Fruit fly (Drosophila melanogaster) whole organism, embryonic: ENCODE measurements around the gene CG44303.

ENCODE experiments used
- Ada2b ChIP-seq: fragments of 200-800 bp; sonication (Bioruptor generic); IDR thresholded peaks from 2 replicates; pipeline ENCODE4 v1.3.6; 2022; ENCODE audit warnings: missing biosample characterization, missing genetic modification characterization
- Aef1 ChIP-seq: fragments of 200-800 bp; sonication (Bioruptor generic); IDR thresholded peaks from 3 replicates; pipeline ENCODE4 v1.3.6; 2022; ENCODE audit warnings: missing biosample characterization, missing genetic modification characterization
- CG11093 ChIP-seq: fragments of 200-800 bp; sonication (Bioruptor generic); IDR thresholded peaks from 3 replicates; pipeline ENCODE4 v1.3.6; 2022; ENCODE audit warnings: missing biosample characterization, missing genetic modification characterization
- CG12155 ChIP-seq: fragments of 200-800 bp; sonication (Bioruptor generic); optimal IDR thresholded peaks from 3 replicates; lab custom pipeline; 2016; ENCODE audit warnings: missing biosample characterization, missing genetic modification characterization
- CG12769 ChIP-seq: fragments of 200-800 bp; sonication (Bioruptor generic); optimal IDR thresholded peaks from 2 replicates; lab custom pipeline; 2019; ENCODE audit warnings: missing biosample characterization, mild to moderate bottlenecking, missing genetic modification characterization, moderate library complexity
- CG13123 ChIP-seq: fragments of 200-800 bp; sonication (Bioruptor generic); optimal IDR thresholded peaks from 2 replicates; lab custom pipeline; 2016; ENCODE audit warnings: missing biosample characterization, missing genetic modification characterization
- CG14860 ChIP-seq: fragments of 200-800 bp; sonication (Bioruptor generic); IDR thresholded peaks from 3 replicates; pipeline ENCODE4 v1.3.6; 2022; ENCODE audit warnings: missing biosample characterization, missing genetic modification characterization; ENCODE audit not compliant: partially characterized antibody
- CG16779 ChIP-seq: fragments of 200-800 bp; sonication (Bioruptor generic); IDR thresholded peaks from 2 replicates; pipeline ENCODE4 v1.3.6; 2022; ENCODE audit warnings: missing biosample characterization, missing genetic modification characterization
- CG16863 ChIP-seq: fragments of 200-800 bp; sonication (Bioruptor generic); optimal IDR thresholded peaks from 3 replicates; lab custom pipeline; 2016; ENCODE audit warnings: missing biosample characterization, missing genetic modification characterization
- CG18476 ChIP-seq: fragments of 200-800 bp; sonication (Bioruptor generic); optimal IDR thresholded peaks from 2 replicates; lab custom pipeline; 2016; ENCODE audit warnings: missing biosample characterization, mild to moderate bottlenecking, missing genetic modification characterization
- CG30403 ChIP-seq: fragments of 200-800 bp; sonication (Bioruptor generic); optimal IDR thresholded peaks from 3 replicates; lab custom pipeline; 2016; ENCODE audit warnings: missing biosample characterization, missing genetic modification characterization
- CG6765 ChIP-seq: fragments of 200-800 bp; sonication (Bioruptor generic); optimal IDR thresholded peaks from 3 replicates; lab custom pipeline; 2017; ENCODE audit warnings: missing biosample characterization, mild to moderate bottlenecking, missing genetic modification characterization
- CG6813 ChIP-seq: fragments of 200-800 bp; sonication (Bioruptor generic); optimal IDR thresholded peaks from 2 replicates; lab custom pipeline; 2017; ENCODE audit warnings: missing biosample characterization, missing genetic modification characterization, mild to moderate bottlenecking, moderate library complexity, missing genetic modification reagents
- CrebB ChIP-seq: fragments of 200-800 bp; sonication (Bioruptor generic); optimal IDR thresholded peaks from 3 replicates; lab custom pipeline; 2018; ENCODE audit warnings: missing biosample characterization, mild to moderate bottlenecking, missing genetic modification characterization
- GATAe ChIP-seq: fragments of 200-800 bp; sonication (Bioruptor generic); conservative IDR thresholded peaks from 2 replicates; pipeline ENCODE4 v1.3.6; 2022; ENCODE audit warnings: missing biosample characterization, missing genetic modification characterization
- Gug ChIP-seq: fragments of 200-800 bp; sonication (Bioruptor generic); IDR thresholded peaks from 4 replicates; pipeline ENCODE4 v1.3.6; 2022; ENCODE audit warnings: missing biosample characterization, missing genetic modification characterization
- HLH54F ChIP-seq: fragments of 200-800 bp; sonication (Bioruptor generic); optimal IDR thresholded peaks from 3 replicates; lab custom pipeline; 2016; ENCODE audit warnings: missing biosample characterization, missing genetic modification characterization
- Hr3 ChIP-seq: fragments of 200-800 bp; sonication (Bioruptor generic); optimal IDR thresholded peaks from 3 replicates; lab custom pipeline; 2016; ENCODE audit warnings: missing biosample characterization, missing genetic modification characterization
- Lhr ChIP-seq: fragments of 200-800 bp; sonication (Bioruptor generic); optimal IDR thresholded peaks from 3 replicates; lab custom pipeline; 2017; ENCODE audit warnings: mild to moderate bottlenecking, missing biosample characterization, missing genetic modification reagents, missing genetic modification characterization
- NC2α ChIP-seq: fragments of 200-800 bp; sonication (Bioruptor generic); optimal IDR thresholded peaks from 2 replicates; lab custom pipeline; 2016; ENCODE audit warnings: missing biosample characterization, missing genetic modification characterization
- NFAT ChIP-seq: fragments of 200-800 bp; sonication (Bioruptor generic); IDR thresholded peaks from 2 replicates; pipeline ENCODE4 v1.3.6; 2022; ENCODE audit warnings: missing biosample characterization, missing genetic modification characterization
- Optix ChIP-seq: fragments of 200-800 bp; sonication (Bioruptor generic); IDR thresholded peaks from 3 replicates; pipeline ENCODE4 v1.3.6; 2022; ENCODE audit warnings: missing biosample characterization, missing genetic modification characterization
- Tbp ChIP-seq: fragments of >200 bp; optimal IDR thresholded peaks from 2 replicates; lab custom pipeline; 2018; ENCODE audit warnings: missing biosample characterization, missing genetic modification characterization
- Xrp1 ChIP-seq: fragments of 200-800 bp; sonication (Bioruptor generic); IDR thresholded peaks from 2 replicates; pipeline ENCODE4 v1.3.6; 2022; ENCODE audit warnings: missing biosample characterization, missing genetic modification characterization
- aop ChIP-seq: fragments of 200-800 bp; sonication (Bioruptor generic); IDR thresholded peaks from 2 replicates; pipeline ENCODE4 v1.3.6; 2022; ENCODE audit warnings: missing biosample characterization, missing genetic modification characterization
- ap ChIP-seq: fragments of 200-800 bp; sonication (Bioruptor generic); IDR thresholded peaks from 2 replicates; pipeline ENCODE4 v1.3.6; 2022; ENCODE audit warnings: missing biosample characterization, missing genetic modification characterization
- ase ChIP-seq: fragments of 200-800 bp; sonication (Bioruptor generic); IDR thresholded peaks from 3 replicates; pipeline ENCODE4 v1.3.6; 2022; ENCODE audit warnings: missing biosample characterization, missing genetic modification characterization
- ato ChIP-seq: fragments of 200-800 bp; sonication (Bioruptor generic); IDR thresholded peaks from 2 replicates; pipeline ENCODE4 v1.3.6; 2022; ENCODE audit warnings: missing biosample characterization, missing genetic modification characterization; ENCODE audit not compliant: partially characterized antibody
- bsh ChIP-seq, 2 experiments: fragments of 200-800 bp; sonication (Bioruptor generic); optimal IDR thresholded peaks; 2 replicates each; lab custom pipeline; 2017 to 2018; ENCODE audit warnings: mild to moderate bottlenecking in 2 of 2, missing biosample characterization in 2 of 2, missing genetic modification characterization in 2 of 2, moderate library complexity in 1 of 2
- cas ChIP-seq: fragments of 200-800 bp; sonication (Bioruptor generic); IDR thresholded peaks from 2 replicates; pipeline ENCODE4 v1.3.6; 2022; ENCODE audit warnings: missing biosample characterization, missing genetic modification characterization
- cg ChIP-seq: fragments of 200-800 bp; sonication (Bioruptor generic); optimal IDR thresholded peaks from 3 replicates; lab custom pipeline; 2019; ENCODE audit warnings: missing biosample characterization, mild to moderate bottlenecking, missing genetic modification characterization, moderate library complexity
- fd3F ChIP-seq: fragments of 200-800 bp; sonication (Bioruptor generic); optimal IDR thresholded peaks from 2 replicates; lab custom pipeline; 2018; ENCODE audit warnings: missing biosample characterization, mild to moderate bottlenecking, missing genetic modification characterization, moderate library complexity
- gcm ChIP-seq: fragments of 200-800 bp; sonication (Bioruptor generic); optimal IDR thresholded peaks from 2 replicates; lab custom pipeline; 2019; ENCODE audit warnings: missing biosample characterization, mild to moderate bottlenecking, missing genetic modification characterization, moderate library complexity
- grn ChIP-seq: fragments of 200-800 bp; sonication (Bioruptor generic); optimal IDR thresholded peaks from 3 replicates; lab custom pipeline; 2017; ENCODE audit warnings: missing biosample characterization, missing genetic modification characterization
- insv ChIP-seq, 2 experiments: fragments of 200-800 bp; sonication (Bioruptor generic); optimal IDR thresholded peaks; 3 replicates each; lab custom pipeline; 2016 to 2018; ENCODE audit warnings: missing biosample characterization in 2 of 2, missing genetic modification characterization in 2 of 2
- lola ChIP-seq, 3 experiments: fragments of >200 bp in 2 of 3; fragments of 200-800 bp in 1 of 3; sonication (Bioruptor generic) in 1 of 3; optimal IDR thresholded peaks; 2 replicates each; lab custom pipeline; 2017 to 2019; ENCODE audit warnings: missing biosample characterization in 3 of 3, missing genetic modification characterization in 3 of 3, mild to moderate bottlenecking in 1 of 3, moderate library complexity in 1 of 3
- luna ChIP-seq: fragments of 200-800 bp; sonication (Bioruptor generic); optimal IDR thresholded peaks from 2 replicates; lab custom pipeline; 2016; ENCODE audit warnings: missing biosample characterization, missing genetic modification characterization
- maf-S ChIP-seq: fragments of 200-800 bp; sonication (Bioruptor generic); optimal IDR thresholded peaks from 2 replicates; lab custom pipeline; 2016; ENCODE audit warnings: missing biosample characterization, missing genetic modification characterization
- nmo ChIP-seq: fragments of 200-800 bp; sonication (Bioruptor generic); optimal IDR thresholded peaks from 2 replicates; lab custom pipeline; 2018; ENCODE audit warnings: missing biosample characterization, mild to moderate bottlenecking, missing genetic modification characterization, moderate library complexity
- oc ChIP-seq: fragments of 200-800 bp; sonication (Bioruptor generic); optimal IDR thresholded peaks from 2 replicates; lab custom pipeline; 2018; ENCODE audit warnings: missing biosample characterization, mild to moderate bottlenecking, missing genetic modification characterization, moderate library complexity
- pho ChIP-seq: fragments of 200-800 bp; sonication (Bioruptor generic); optimal IDR thresholded peaks from 2 replicates; lab custom pipeline; 2016; ENCODE audit warnings: missing biosample characterization, missing genetic modification characterization
- sd ChIP-seq: fragments of 200-800 bp; sonication (Bioruptor generic); optimal IDR thresholded peaks from 3 replicates; lab custom pipeline; 2018; ENCODE audit warnings: missing biosample characterization, mild to moderate bottlenecking, missing genetic modification characterization, moderate library complexity
- slbo ChIP-seq: fragments of 200-800 bp; sonication (Bioruptor generic); IDR thresholded peaks from 2 replicates; pipeline ENCODE4 v1.3.6; 2022; ENCODE audit warnings: missing biosample characterization, missing genetic modification characterization
- ttk ChIP-seq: fragments of 200-800 bp; sonication (Bioruptor generic); IDR thresholded peaks from 2 replicates; pipeline ENCODE4 v2.1.2; 2022; ENCODE audit warnings: missing biosample characterization, missing genetic modification characterization
- tup ChIP-seq: fragments of 200-800 bp; sonication (Bioruptor generic); optimal IDR thresholded peaks from 2 replicates; lab custom pipeline; 2016; ENCODE audit warnings: missing biosample characterization, mild to moderate bottlenecking, missing genetic modification characterization, moderate library complexity
- unpg ChIP-seq: fragments of 200-800 bp; sonication (Bioruptor generic); optimal IDR thresholded peaks from 3 replicates; lab custom pipeline; 2018; ENCODE audit warnings: missing biosample characterization, mild to moderate bottlenecking, missing genetic modification characterization, moderate library complexity
- vvl ChIP-seq: fragments of 200-800 bp; sonication (Bioruptor generic); IDR thresholded peaks from 2 replicates; pipeline ENCODE4 v1.3.6; 2022; ENCODE audit warnings: missing biosample characterization, missing genetic modification characterization
- wdn ChIP-seq: fragments of 200-800 bp; sonication (Bioruptor generic); IDR thresholded peaks from 2 replicates; pipeline ENCODE4 v1.3.6; 2022; ENCODE audit warnings: missing biosample characterization, missing genetic modification characterization
- zen2 ChIP-seq: fragments of 200-800 bp; sonication (Bioruptor generic); IDR thresholded peaks from 3 replicates; pipeline ENCODE4 v1.3.6; 2022; ENCODE audit warnings: missing biosample characterization, missing genetic modification characterization; ENCODE audit not compliant: partially characterized antibody
- zfh2 ChIP-seq: fragments of 200-800 bp; sonication (Bioruptor generic); optimal IDR thresholded peaks from 2 replicates; lab custom pipeline; 2016; ENCODE audit warnings: missing biosample characterization, missing genetic modification characterization

CG44303 gene

dm6 chrX:6677826-6678489 is 9.3 kb downstream of the CG44303 start, which contains the start of gene Fum1 (continued):
- TF ChIP-seq Aef1 (GFP tag; lab: Robert Waterston, UW): peak; percentile 24; the same call in 1 of the 3 replicates
- TF ChIP-seq cg (GFP tag; lab: Kevin White, UChicago): no peak
- TF ChIP-seq CG12155 (GFP tag; lab: Kevin White, UChicago): peak; percentile 16
- TF ChIP-seq CG6813 (GFP tag; lab: Kevin White, UChicago): no peak
- no peak for TF ChIP-seq lola (GFP tag; optimal IDR thresholded peaks at IDR 0.05; lab: Kevin White, UChicago)
- peak; percentile 88 for TF ChIP-seq CG14860 (GFP tag; lab: Robert Waterston, UW)
- TF ChIP-seq ttk: no peak
- TF ChIP-seq Xrp1 (GFP tag; lab: Robert Waterston, UW): no peak
- no peak for TF ChIP-seq Gug (GFP tag; lab: Robert Waterston, UW)
- peak; percentile 57; the same call in 1 of the 2 replicates for TF ChIP-seq ato (GFP tag; lab: Robert Waterston, UW)
- TF ChIP-seq CrebB: no peak
- no peak for TF ChIP-seq aop (GFP tag; lab: Robert Waterston, UW)
- TF ChIP-seq wdn: no peak
- no peak for TF ChIP-seq Tbp (GFP tag; lab: Kevin White, UChicago)
- no peak for TF ChIP-seq Ada2b
- no peak for TF ChIP-seq unpg (GFP tag; lab: Kevin White, UChicago)
- TF ChIP-seq Lhr (GFP tag; lab: Kevin White, UChicago): no peak
- peak; percentile 45 for TF ChIP-seq zfh2 (GFP tag; lab: Kevin White, UChicago)
- no peak for TF ChIP-seq grn (GFP tag; lab: Kevin White, UChicago)
- peak; percentile 49 for TF ChIP-seq nmo (GFP tag; lab: Kevin White, UChicago)
- TF ChIP-seq CG13123 (GFP tag; lab: Kevin White, UChicago): no peak
- no peak for TF ChIP-seq maf-S
- TF ChIP-seq pho: peak; percentile 35
- no peak for TF ChIP-seq NC2α
- TF ChIP-seq fd3F (GFP tag; lab: Kevin White, UChicago): no peak
- no peak for TF ChIP-seq ap (GFP tag; lab: Robert Waterston, UW)
- no peak for TF ChIP-seq sd (tag; lab: Kevin White, UChicago)
- TF ChIP-seq GATAe: no peak
- no peak for TF ChIP-seq cas (GFP tag; lab: Robert Waterston, UW)
- no peak for TF ChIP-seq oc (tag; lab: Kevin White, UChicago)
- no peak for TF ChIP-seq HLH54F (GFP tag; lab: Kevin White, UChicago)
- no peak for TF ChIP-seq ase (GFP tag; lab: Robert Waterston, UW)
- TF ChIP-seq CG12769 (tag; lab: Kevin White, UChicago): no peak
- no peak for TF ChIP-seq CG16863 (GFP tag; lab: Kevin White, UChicago)
- TF ChIP-seq gcm (GFP tag; lab: Kevin White, UChicago): no peak
- no peak for TF ChIP-seq bsh (GFP tag; optimal IDR thresholded peaks at IDR 0.05; lab: Kevin White, UChicago)
- TF ChIP-seq Hr3 (GFP tag; lab: Kevin White, UChicago): no peak
- no peak for TF ChIP-seq CG18476 (GFP tag; lab: Kevin White, UChicago)
- TF ChIP-seq CG11093 (GFP tag; lab: Robert Waterston, UW): no peak
- no peak for TF ChIP-seq CG16779 (GFP tag; lab: Robert Waterston, UW)
- peak; percentile 30 for TF ChIP-seq CG30403 (GFP tag; lab: Kevin White, UChicago)
- no peak for TF ChIP-seq NFAT (GFP tag; lab: Robert Waterston, UW)
- TF ChIP-seq zen2 (GFP tag; lab: Robert Waterston, UW): peak; percentile 64; the same call in 2 of the 3 replicates
- TF ChIP-seq CG6765 (GFP tag; lab: Kevin White, UChicago): no peak
- TF ChIP-seq vvl (GFP tag; lab: Robert Waterston, UW): no peak
- TF ChIP-seq slbo (GFP tag; lab: Robert Waterston, UW): no peak
- no peak for TF ChIP-seq luna (GFP tag; lab: Kevin White, UChicago)
- no peak for TF ChIP-seq tup (GFP tag; lab: Kevin White, UChicago)
- no peak for TF ChIP-seq insv (GFP tag; optimal IDR thresholded peaks at IDR 0.05; lab: Kevin White, UChicago)
- TF ChIP-seq Optix (GFP tag; lab: Robert Waterston, UW): no peak
